Fruit fly (Drosophila melanogaster) whole organism, prepupa: ENCODE results near the gene CG32109.

Source experiments
- Blimp-1 ChIP-seq: fragments of 200-800 bp; sonication (Bioruptor generic); optimal IDR thresholded peaks from 3 replicates; lab custom pipeline; 2017; ENCODE audit warnings: missing biosample characterization, missing genetic modification characterization, mild to moderate bottlenecking, moderate library complexity, missing genetic modification reagents
- CG10631 ChIP-seq: fragments of 200-800 bp; sonication (Bioruptor generic); optimal IDR thresholded peaks from 2 replicates; lab custom pipeline; 2016; ENCODE audit warnings: missing biosample characterization, missing genetic modification characterization
- CG10669 ChIP-seq: fragments of 200-800 bp; sonication (Bioruptor generic); optimal IDR thresholded peaks from 3 replicates; lab custom pipeline; 2018; ENCODE audit warnings: missing biosample characterization, mild to moderate bottlenecking, missing genetic modification characterization, moderate library complexity
- CG11294 ChIP-seq: fragments of 200-800 bp; sonication (Bioruptor generic); IDR thresholded peaks from 2 replicates; pipeline ENCODE4 v1.3.6; 2022; ENCODE audit warnings: missing biosample characterization, missing genetic modification characterization
- CG11762 ChIP-seq: fragments of 200-800 bp; sonication (Bioruptor generic); optimal IDR thresholded peaks from 3 replicates; lab custom pipeline; 2016; ENCODE audit warnings: missing biosample characterization, missing genetic modification characterization; ENCODE audit not compliant: insufficient read depth
- CG11902 ChIP-seq: fragments of 200-800 bp; sonication (Bioruptor generic); optimal IDR thresholded peaks from 3 replicates; lab custom pipeline; 2016; ENCODE audit warnings: missing biosample characterization, missing genetic modification characterization
- CG15336 ChIP-seq: fragments of 200-800 bp; sonication (Bioruptor generic); IDR thresholded peaks from 2 replicates; pipeline ENCODE4 v1.3.6; 2022; ENCODE audit warnings: missing biosample characterization, missing genetic modification characterization
- CG1621 ChIP-seq: fragments of 200-800 bp; sonication (Bioruptor generic); optimal IDR thresholded peaks from 3 replicates; lab custom pipeline; 2018; ENCODE audit warnings: missing biosample characterization, mild to moderate bottlenecking, missing genetic modification characterization
- CG16779 ChIP-seq: fragments of 200-800 bp; sonication (Bioruptor generic); optimal IDR thresholded peaks from 3 replicates; lab custom pipeline; 2017; ENCODE audit warnings: missing biosample characterization, mild to moderate bottlenecking, missing genetic modification characterization
- CG31627 ChIP-seq: fragments of 200-800 bp; sonication (Bioruptor generic); optimal IDR thresholded peaks from 3 replicates; lab custom pipeline; 2016; ENCODE audit warnings: missing biosample characterization, missing genetic modification characterization
- CG32006 ChIP-seq: fragments of 200-800 bp; sonication (Bioruptor generic); optimal IDR thresholded peaks from 3 replicates; lab custom pipeline; 2017; ENCODE audit warnings: missing biosample characterization, mild to moderate bottlenecking, missing genetic modification characterization
- CG34406 ChIP-seq: fragments of 200-800 bp; sonication (Bioruptor generic); optimal IDR thresholded peaks from 3 replicates; lab custom pipeline; 2016; ENCODE audit warnings: missing biosample characterization, missing genetic modification characterization
- CG4318 ChIP-seq: fragments of 200-800 bp; sonication (Bioruptor generic); optimal IDR thresholded peaks from 3 replicates; lab custom pipeline; 2017; ENCODE audit warnings: missing biosample characterization, mild to moderate bottlenecking, missing genetic modification characterization
- CG6163 ChIP-seq: fragments of 200-800 bp; sonication (Bioruptor generic); IDR thresholded peaks from 3 replicates; pipeline ENCODE4 v1.3.6; 2022; ENCODE audit warnings: missing biosample characterization, missing genetic modification characterization
- CG6276 ChIP-seq: fragments of 200-800 bp; sonication (Bioruptor generic); optimal IDR thresholded peaks from 2 replicates; lab custom pipeline; 2017; ENCODE audit warnings: missing biosample characterization, mild to moderate bottlenecking, missing genetic modification characterization
- CG6792 ChIP-seq: fragments of 200-800 bp; sonication (Bioruptor generic); optimal IDR thresholded peaks from 3 replicates; lab custom pipeline; 2016; ENCODE audit warnings: missing biosample characterization, missing genetic modification characterization
- CG6808 ChIP-seq: fragments of 200-800 bp; sonication (Bioruptor generic); optimal IDR thresholded peaks from 3 replicates; lab custom pipeline; 2017; ENCODE audit warnings: missing biosample characterization, missing genetic modification characterization, mild to moderate bottlenecking, moderate library complexity, missing genetic modification reagents
- CG6854 ChIP-seq: fragments of 200-800 bp; sonication (Bioruptor generic); optimal IDR thresholded peaks from 2 replicates; lab custom pipeline; 2017; ENCODE audit warnings: missing biosample characterization, mild to moderate bottlenecking, missing genetic modification characterization
- CG7368 ChIP-seq: fragments of 200-800 bp; sonication (Bioruptor generic); optimal IDR thresholded peaks from 3 replicates; lab custom pipeline; 2016; ENCODE audit warnings: missing biosample characterization, missing genetic modification characterization
- CG8119 ChIP-seq: fragments of 200-800 bp; sonication (Bioruptor generic); IDR thresholded peaks from 3 replicates; pipeline ENCODE4 v1.3.6; 2022; ENCODE audit warnings: missing biosample characterization, missing genetic modification characterization
- CG8632 ChIP-seq: fragments of 200-800 bp; sonication (Bioruptor generic); optimal IDR thresholded peaks from 3 replicates; lab custom pipeline; 2016; ENCODE audit warnings: missing biosample characterization, missing genetic modification characterization
- CG9139 ChIP-seq: fragments of 200-800 bp; sonication (Bioruptor generic); optimal IDR thresholded peaks from 3 replicates; lab custom pipeline; 2017; ENCODE audit warnings: missing biosample characterization, mild to moderate bottlenecking, missing genetic modification characterization
- Eip75B ChIP-seq: fragments of 200-800 bp; sonication (Bioruptor generic); optimal IDR thresholded peaks from 3 replicates; lab custom pipeline; 2016; ENCODE audit warnings: missing biosample characterization, missing genetic modification characterization
- Ets21C ChIP-seq: fragments of 200-800 bp; sonication (Bioruptor generic); optimal IDR thresholded peaks from 3 replicates; lab custom pipeline; 2016; ENCODE audit warnings: missing biosample characterization, missing genetic modification characterization
- Ets96B ChIP-seq: fragments of 200-800 bp; optimal IDR thresholded peaks from 2 replicates; lab custom pipeline; 2019; ENCODE audit warnings: missing biosample characterization, mild to moderate bottlenecking, missing genetic modification characterization, moderate library complexity
- Gug ChIP-seq: fragments of 200-800 bp; sonication (Bioruptor generic); IDR thresholded peaks from 2 replicates; pipeline ENCODE4 v1.3.6; 2022; ENCODE audit warnings: missing biosample characterization, missing genetic modification characterization
- Hr39 ChIP-seq: fragments of 200-800 bp; sonication (Bioruptor generic); optimal IDR thresholded peaks from 2 replicates; lab custom pipeline; 2016; ENCODE audit warnings: missing biosample characterization, missing genetic modification characterization
- Hr4 ChIP-seq: fragments of 200-800 bp; sonication (Bioruptor generic); optimal IDR thresholded peaks from 3 replicates; lab custom pipeline; 2016; ENCODE audit warnings: missing biosample characterization, missing genetic modification characterization
- Lpt ChIP-seq: fragments of 200-800 bp; sonication (Bioruptor generic); optimal IDR thresholded peaks from 3 replicates; lab custom pipeline; 2016; ENCODE audit warnings: missing biosample characterization, missing genetic modification characterization
- Met ChIP-seq: fragments of 200-800 bp; sonication (Bioruptor generic); optimal IDR thresholded peaks from 3 replicates; lab custom pipeline; 2016; ENCODE audit warnings: missing biosample characterization, missing genetic modification characterization
- OdsH ChIP-seq: fragments of 200-800 bp; sonication (Bioruptor generic); optimal IDR thresholded peaks from 3 replicates; lab custom pipeline; 2016; ENCODE audit warnings: missing biosample characterization, missing genetic modification characterization
- Smox ChIP-seq: fragments of 200-800 bp; sonication (Bioruptor generic); optimal IDR thresholded peaks from 3 replicates; lab custom pipeline; 2016; ENCODE audit warnings: missing biosample characterization, missing genetic modification characterization
- Sox102F ChIP-seq: fragments of 200-800 bp; sonication (Bioruptor generic); optimal IDR thresholded peaks from 2 replicates; lab custom pipeline; 2016; ENCODE audit warnings: missing biosample characterization, mild to moderate bottlenecking, missing genetic modification characterization
- Sox14 ChIP-seq: fragments of 200-800 bp; sonication (Bioruptor generic); optimal IDR thresholded peaks from 3 replicates; lab custom pipeline; 2016; ENCODE audit warnings: missing biosample characterization, missing genetic modification characterization
- achi ChIP-seq: fragments of 200-800 bp; sonication (Bioruptor generic); optimal IDR thresholded peaks from 3 replicates; lab custom pipeline; 2016; ENCODE audit warnings: missing biosample characterization, missing genetic modification characterization
- cyc ChIP-seq: fragments of 200-800 bp; sonication (Bioruptor generic); optimal IDR thresholded peaks from 3 replicates; lab custom pipeline; 2016; ENCODE audit warnings: missing biosample characterization, missing genetic modification characterization
- dac ChIP-seq: fragments of 200-800 bp; sonication (Bioruptor generic); optimal IDR thresholded peaks from 2 replicates; lab custom pipeline; 2017; ENCODE audit warnings: missing biosample characterization, mild to moderate bottlenecking, missing genetic modification characterization
- dsx ChIP-seq: fragments of 200-800 bp; optimal IDR thresholded peaks from 3 replicates; lab custom pipeline; 2019; ENCODE audit warnings: missing biosample characterization, mild to moderate bottlenecking, missing genetic modification characterization, moderate library complexity; ENCODE audit not compliant: poor library complexity, severe bottlenecking
- eg ChIP-seq: fragments of 200-800 bp; sonication (Bioruptor generic); IDR thresholded peaks from 3 replicates; pipeline ENCODE4 v1.3.6; 2022; ENCODE audit warnings: missing biosample characterization, missing genetic modification characterization
- fd59A ChIP-seq: fragments of 200-800 bp; sonication (Bioruptor generic); optimal IDR thresholded peaks from 2 replicates; lab custom pipeline; 2017; ENCODE audit warnings: missing biosample characterization, mild to moderate bottlenecking, missing genetic modification characterization, missing genetic modification reagents
- fd85E ChIP-seq: fragments of 200-800 bp; sonication (Bioruptor generic); optimal IDR thresholded peaks from 3 replicates; lab custom pipeline; 2016; ENCODE audit warnings: missing biosample characterization, missing genetic modification characterization
- lz ChIP-seq: fragments of 200-800 bp; sonication (Bioruptor generic); optimal IDR thresholded peaks from 3 replicates; lab custom pipeline; 2016; ENCODE audit warnings: missing biosample characterization, missing genetic modification characterization
- pdm3 ChIP-seq: fragments of 200-800 bp; sonication (Bioruptor generic); optimal IDR thresholded peaks from 3 replicates; lab custom pipeline; 2016; ENCODE audit warnings: missing biosample characterization, missing genetic modification characterization
- salr ChIP-seq, 2 experiments: fragments of 200-800 bp; sonication (Bioruptor generic); optimal IDR thresholded peaks; 3 replicates each; lab custom pipeline; 2016 to 2018; ENCODE audit warnings: missing biosample characterization in 2 of 2, missing genetic modification characterization in 2 of 2, mild to moderate bottlenecking in 1 of 2
- ss ChIP-seq, 2 experiments: fragments of 200-800 bp; sonication (Bioruptor generic); optimal IDR thresholded peaks; 2 replicates in 1 of 2; 3 replicates in 1 of 2; lab custom pipeline; 2017 to 2018; ENCODE audit warnings: mild to moderate bottlenecking in 2 of 2, missing biosample characterization in 2 of 2, missing genetic modification characterization in 2 of 2, moderate library complexity in 1 of 2
- svp ChIP-seq: fragments of 200-800 bp; sonication (Bioruptor generic); peaks from one replicate; lab custom pipeline; 2016; ENCODE audit warnings: missing biosample characterization, missing genetic modification characterization

The CG32109 gene

dm6 chr3L:12704335-12704734 lies 40.8 kb upstream of the CG32109 start:
- TF ChIP-seq ss (GFP tag; optimal IDR thresholded peaks at IDR 0.05; lab: Kevin White, UChicago): peak in 1 of 2 experiments; percentile 28
- TF ChIP-seq CG15336 (GFP tag; lab: Robert Waterston, UW): no peak
- no peak for TF ChIP-seq CG34406 (GFP tag; lab: Kevin White, UChicago)
- TF ChIP-seq CG1621 (tag; lab: Kevin White, UChicago): no peak
- TF ChIP-seq Met (GFP tag; lab: Kevin White, UChicago): no peak
- no peak for TF ChIP-seq CG32006 (GFP tag; lab: Kevin White, UChicago)
- TF ChIP-seq pdm3 (GFP tag; lab: Kevin White, UChicago): no peak
- TF ChIP-seq svp (GFP tag; lab: Kevin White, UChicago): peak; percentile 53
- TF ChIP-seq, all 60 proteins: peak for 2

dm6 chr3L:12705377-12705776 lies 39.8 kb upstream of the CG32109 start:
- no peak for TF ChIP-seq salr (GFP tag; optimal IDR thresholded peaks at IDR 0.05; lab: Kevin White, UChicago)
- TF ChIP-seq Blimp-1 (GFP tag; lab: Kevin White, UChicago): no peak
- no peak for TF ChIP-seq Ets21C (GFP tag; lab: Kevin White, UChicago)
- TF ChIP-seq CG8632 (GFP tag; lab: Kevin White, UChicago): no peak
- no peak for TF ChIP-seq CG11762 (GFP tag; lab: Kevin White, UChicago)
- TF ChIP-seq lz (GFP tag; lab: Kevin White, UChicago): no peak
- TF ChIP-seq CG10631 (GFP tag; lab: Kevin White, UChicago): no peak
- no peak for TF ChIP-seq fd85E (GFP tag; lab: Kevin White, UChicago)
- TF ChIP-seq Ets96B (tag; lab: Kevin White, UChicago): no peak
- TF ChIP-seq CG11294 (GFP tag; lab: Robert Waterston, UW): no peak
- TF ChIP-seq achi (GFP tag; lab: Kevin White, UChicago): no peak
- TF ChIP-seq CG8119 (GFP tag; lab: Robert Waterston, UW): no peak
- no peak for TF ChIP-seq dsx
- no peak for TF ChIP-seq CG4318 (GFP tag; lab: Kevin White, UChicago)
- no peak for TF ChIP-seq CG6276 (GFP tag; lab: Kevin White, UChicago)

dm6 chr3L:12706456-12706855 lies 38.7 kb upstream of the CG32109 start:
- TF ChIP-seq CG15336 (GFP tag; lab: Robert Waterston, UW) (no peak), Gug (GFP tag; lab: Robert Waterston, UW) (no peak), lz (GFP tag; lab: Kevin White, UChicago) (peak; percentile 39), CG9139 (GFP tag; lab: Kevin White, UChicago) (peak; percentile 38), Ets21C (GFP tag; lab: Kevin White, UChicago) (peak; percentile 9), OdsH (peak; percentile 32), Sox102F (GFP tag; lab: Kevin White, UChicago) (peak; percentile 33), CG6276 (GFP tag; lab: Kevin White, UChicago) (no peak), CG4318 (GFP tag; lab: Kevin White, UChicago) (no peak), dac (GFP tag; lab: Kevin White, UChicago) (no peak), svp (GFP tag; lab: Kevin White, UChicago) (peak; percentile 87), CG7368 (GFP tag; lab: Kevin White, UChicago) (peak; percentile 34), pdm3 (GFP tag; lab: Kevin White, UChicago) (peak; percentile 4), fd85E (GFP tag; lab: Kevin White, UChicago) (no peak), CG6163 (GFP tag; lab: Robert Waterston, UW) (no peak), Smox (GFP tag; lab: Kevin White, UChicago) (peak; percentile 30), CG16779 (tag; lab: Kevin White, UChicago) (no peak), cyc (GFP tag; lab: Kevin White, UChicago) (peak; percentile 59), fd59A (GFP tag; lab: Kevin White, UChicago) (peak; percentile 9), CG31627 (GFP tag; lab: Kevin White, UChicago) (peak; percentile 38), eg (no peak), CG8119 (GFP tag; lab: Robert Waterston, UW) (no peak), Met (GFP tag; lab: Kevin White, UChicago) (peak; percentile 19), Sox14 (GFP tag; lab: Kevin White, UChicago) (peak; percentile 38), Hr39 (GFP tag; lab: Kevin White, UChicago) (peak; percentile 29), Hr4 (GFP tag; lab: Kevin White, UChicago) (no peak), CG34406 (GFP tag; lab: Kevin White, UChicago) (peak; percentile 40), CG11294 (GFP tag; lab: Robert Waterston, UW) (no peak), Lpt (GFP tag; lab: Kevin White, UChicago) (no peak), CG10669 (GFP tag; lab: Kevin White, UChicago) (peak; percentile 69), Eip75B (GFP tag; lab: Kevin White, UChicago) (peak; percentile 43), CG6808 (GFP tag; lab: Kevin White, UChicago) (peak; percentile 56), CG11902 (GFP tag; lab: Kevin White, UChicago) (peak; percentile 29), CG6792 (peak; percentile 16), CG6854 (GFP tag; lab: Kevin White, UChicago) (no peak)
